Worm (Caenorhabditis elegans): ENCODE data around the gene agr-1.

DNA sequence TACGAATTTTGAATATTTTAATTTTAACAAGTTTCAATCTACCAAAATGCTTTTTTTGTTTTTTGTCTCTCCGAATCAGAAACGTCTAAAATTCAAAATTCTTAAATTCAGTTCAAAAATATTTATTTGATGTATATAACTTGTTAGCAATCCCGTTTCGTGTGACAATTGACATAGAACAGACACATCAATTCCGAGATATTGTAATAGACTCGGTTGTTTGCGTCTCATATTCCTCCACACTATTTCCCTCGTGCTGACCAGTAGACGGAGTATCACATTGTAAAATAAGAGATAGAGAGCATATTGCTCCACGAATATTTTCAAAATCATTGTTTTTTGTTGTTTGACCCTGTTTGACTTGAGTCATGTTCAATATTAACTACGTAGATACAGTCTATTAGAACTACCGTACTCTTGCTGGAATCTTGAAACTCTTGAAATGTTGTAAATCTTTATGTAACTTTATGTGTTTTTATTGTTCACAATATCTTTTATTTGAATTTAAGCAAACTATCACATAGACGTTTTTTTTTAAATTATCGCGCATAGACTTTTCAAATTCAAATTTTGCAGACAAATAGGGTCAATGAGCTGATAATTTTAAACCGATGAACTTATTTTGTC lies 13.8 kb upstream of the agr-1 start, which contains the start of gene T13C2.3:
- TF ChIP-seq ztf-23 (GFP tag; IDR thresholded peaks at IDR 0.05) (no peak), flt-1 (GFP tag; IDR thresholded peaks at IDR 0.05) (no peak), med-1 (GFP tag; optimal IDR thresholded peaks at IDR 0.05; ENCODE audit: insufficient read depth) (no peak), cog-1 (tag; optimal IDR thresholded peaks at IDR 0.05) (no peak)

Measured in whole organism, midembryonic.